Fruit fly (Drosophila melanogaster): Measurements from ENCODE around the gene His2Av.

Gene His2Av

DNA sequence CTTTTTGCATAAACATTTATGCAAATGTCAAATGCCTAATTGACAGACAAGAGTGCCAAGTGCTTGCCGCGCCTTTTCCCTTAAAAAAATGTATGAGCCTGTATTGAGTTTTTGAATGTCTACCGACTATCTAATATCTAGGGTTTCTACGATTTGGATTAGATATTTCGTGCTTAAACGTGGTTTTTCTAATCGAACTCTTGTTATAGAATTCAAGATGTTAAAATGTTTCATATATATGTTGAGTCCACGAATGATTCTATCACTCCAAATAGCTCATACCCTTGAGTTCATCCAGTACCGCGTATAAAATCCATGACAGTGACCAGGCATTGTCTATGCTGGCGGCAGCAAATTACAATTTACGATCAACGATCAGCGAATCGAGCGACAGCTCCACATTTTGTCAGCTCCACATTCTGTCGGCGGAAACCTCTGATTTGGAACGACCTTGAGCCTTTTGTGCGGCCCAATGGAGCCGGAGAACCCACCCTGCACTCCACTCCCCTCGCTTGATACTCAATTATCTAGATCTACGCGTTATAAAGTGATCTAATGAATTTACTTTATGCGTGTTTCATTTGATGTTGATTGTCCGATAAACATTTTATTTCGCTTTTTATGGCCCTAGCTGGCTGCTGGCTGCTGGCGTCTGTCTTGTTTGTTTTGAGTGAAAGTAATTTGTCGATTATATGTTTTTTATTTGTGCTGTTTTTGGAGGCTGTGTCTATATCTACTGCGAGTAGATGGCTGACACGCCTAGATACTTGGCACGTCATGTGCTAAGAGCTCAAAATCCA is 40.2 kb downstream of the His2Av start (continued):
- no peak for TF ChIP-seq CG7271 (tag; optimal IDR thresholded peaks at IDR 0.05)
- no peak for TF ChIP-seq D19A (tag; optimal IDR thresholded peaks at IDR 0.05)
- TF ChIP-seq unc-4 (GFP tag; IDR thresholded peaks at IDR 0.05; ENCODE audit: partially characterized antibody) = no peak
- TF ChIP-seq Xbp1 (GFP tag; optimal IDR thresholded peaks at IDR 0.05) = no peak
- TF ChIP-seq ara (GFP tag; IDR thresholded peaks at IDR 0.05) = no peak
- TF ChIP-seq CG12942 (GFP tag; optimal IDR thresholded peaks at IDR 0.05) = no peak
- TF ChIP-seq Oli (tag; optimal IDR thresholded peaks at IDR 0.05) = no peak
- TF ChIP-seq ERR (GFP tag; optimal IDR thresholded peaks at IDR 0.05) = no peak
- no peak for TF ChIP-seq trh (GFP tag; optimal IDR thresholded peaks at IDR 0.05)
- TF ChIP-seq sens (GFP tag) = peak; percentile 15
- no peak for TF ChIP-seq run (tag; optimal IDR thresholded peaks at IDR 0.05)
- TF ChIP-seq CG8281 (tag; optimal IDR thresholded peaks at IDR 0.05) = no peak
- no peak for TF ChIP-seq C15 (GFP tag; IDR thresholded peaks at IDR 0.05)
- TF ChIP-seq ken (GFP tag; IDR thresholded peaks at IDR 0.05) = no peak
- TF ChIP-seq CG12071 (GFP tag; optimal IDR thresholded peaks at IDR 0.05) = no peak
- TF ChIP-seq CrebB (tag; optimal IDR thresholded peaks at IDR 0.05) = no peak
- no peak for TF ChIP-seq Six4 (GFP tag; optimal IDR thresholded peaks at IDR 0.05)
- TF ChIP-seq gfzf (GFP tag; optimal IDR thresholded peaks at IDR 0.05) = no peak
- TF ChIP-seq ftz-f1 (GFP tag; optimal IDR thresholded peaks at IDR 0.05) = peak; percentile 54
- no peak for TF ChIP-seq lab (GFP tag; optimal IDR thresholded peaks at IDR 0.05)
- no peak for TF ChIP-seq oc (tag; optimal IDR thresholded peaks at IDR 0.05)
- TF ChIP-seq Hr51 (GFP tag; optimal IDR thresholded peaks at IDR 0.05) = no peak
- TF ChIP-seq CG4730 (GFP tag; IDR thresholded peaks at IDR 0.05) = no peak
- no peak for TF ChIP-seq aop (GFP tag; IDR thresholded peaks at IDR 0.05)
- no peak for TF ChIP-seq slou (GFP tag; optimal IDR thresholded peaks at IDR 0.05)
- TF ChIP-seq CG31388 (GFP tag; optimal IDR thresholded peaks at IDR 0.05) = no peak
- TF ChIP-seq Dad (GFP tag; optimal IDR thresholded peaks at IDR 0.05) = no peak
- TF ChIP-seq gsb (GFP tag; IDR thresholded peaks at IDR 0.05) = no peak
- no peak for TF ChIP-seq CG14050 (GFP tag; IDR thresholded peaks at IDR 0.05)
- peak; percentile 46; the same call in 1 of the 3 replicates for TF ChIP-seq HLH4C (GFP tag; IDR thresholded peaks at IDR 0.05; ENCODE audit: partially characterized antibody)
- TF ChIP-seq crol (GFP tag; IDR thresholded peaks at IDR 0.05) = no peak; the same call in 1 of the 2 replicates
- no peak for TF ChIP-seq psq (GFP tag; optimal IDR thresholded peaks at IDR 0.05)
- no peak for TF ChIP-seq Awh (GFP tag; IDR thresholded peaks at IDR 0.05)
- no peak for TF ChIP-seq Xrp1 (GFP tag; IDR thresholded peaks at IDR 0.05)
- no peak for TF ChIP-seq Dek (tag; optimal IDR thresholded peaks at IDR 0.05)
- no peak for TF ChIP-seq Hey (tag; optimal IDR thresholded peaks at IDR 0.05)
- TF ChIP-seq CG3838 (GFP tag; optimal IDR thresholded peaks at IDR 0.05) = no peak
- TF ChIP-seq dmrt99B (tag; optimal IDR thresholded peaks at IDR 0.05) = no peak
- TF ChIP-seq Side (GFP tag; optimal IDR thresholded peaks at IDR 0.05) = no peak
- no peak for TF ChIP-seq chif (GFP tag; optimal IDR thresholded peaks at IDR 0.05)
- TF ChIP-seq CG3726 (GFP tag; IDR thresholded peaks at IDR 0.05) = no peak; the same call in 2 of the 3 replicates
- no peak for TF ChIP-seq sna (GFP tag; IDR thresholded peaks at IDR 0.05; ENCODE audit: partially characterized antibody)
- TF ChIP-seq Dll (GFP tag; IDR thresholded peaks at IDR 0.05; ENCODE audit: partially characterized antibody) = no peak
- TF ChIP-seq CG1647 (GFP tag; optimal IDR thresholded peaks at IDR 0.05) = no peak
- TF ChIP-seq CG17612 (GFP tag; IDR thresholded peaks at IDR 0.05) = no peak
- TF ChIP-seq fru (optimal IDR thresholded peaks at IDR 0.05) = no peak
- TF ChIP-seq Rx (GFP tag; IDR thresholded peaks at IDR 0.05) = no peak
- TF ChIP-seq inv (GFP tag; IDR thresholded peaks at IDR 0.05; ENCODE audit: partially characterized antibody) = no peak
- no peak for TF ChIP-seq cwo (GFP tag; optimal IDR thresholded peaks at IDR 0.05)
- TF ChIP-seq CG18619 (GFP tag; optimal IDR thresholded peaks at IDR 0.05) = no peak
